Worm (Caenorhabditis elegans) whole organism, L4 larva: ENCODE results near the gene nhr-246.
"Not testable (repeated sequence)": the region's sequence is repeated elsewhere in the genome, so short reads cannot be mapped to it uniquely, and the experiment has no call there.

Experiments
- F37D6.2 ChIP-seq: sonication (generic microtip); optimal IDR thresholded peaks from 2 replicates; lab custom pipeline; 2016; ENCODE audit warnings: mild to moderate bottlenecking, missing genetic modification characterization, missing compliant biosample characterization
- Y105C5A.15 ChIP-seq: fragments of 200-800 bp; sonication (Bioruptor generic); IDR thresholded peaks from 2 replicates; pipeline ENCODE4 v1.3.6; 2022; ENCODE audit warnings: missing genetic modification characterization, missing compliant biosample characterization
- Y48G9A.11 ChIP-seq: fragments of 200-800 bp; sonication (Bioruptor generic); IDR thresholded peaks from 2 replicates; pipeline ENCODE4 v1.3.6; 2022; ENCODE audit warnings: missing genetic modification reagents, missing genetic modification characterization, missing compliant biosample characterization
- Y75B8A.6 ChIP-seq: fragments of 200-800 bp; sonication (Bioruptor generic); IDR thresholded peaks from 2 replicates; pipeline ENCODE4 v1.3.6; 2022; ENCODE audit warnings: missing genetic modification reagents, missing genetic modification characterization, missing compliant biosample characterization
- aha-1 ChIP-seq: fragments of 150-350 bp; peaks from one replicate; lab custom pipeline; 2014; ENCODE audit warnings: missing biosample characterization, missing genetic modification characterization
- arid-1 ChIP-seq: fragments of 200-800 bp; sonication (Bioruptor generic); conservative IDR thresholded peaks from 2 replicates; pipeline ENCODE4 v1.3.6; 2022; ENCODE audit warnings: missing genetic modification reagents, missing genetic modification characterization, missing compliant biosample characterization
- attf-4 ChIP-seq: sonication (generic microtip); optimal IDR thresholded peaks from 3 replicates; lab custom pipeline; 2017; ENCODE audit warnings: missing biosample characterization, missing genetic modification characterization
- ceh-44 ChIP-seq: fragments of 200-800 bp; sonication (Bioruptor generic); IDR thresholded peaks from 2 replicates; pipeline ENCODE4 v1.3.6; 2022; ENCODE audit warnings: missing genetic modification reagents, missing genetic modification characterization, missing compliant biosample characterization
- ceh-62 ChIP-seq: sonication (generic microtip); optimal IDR thresholded peaks from 2 replicates; lab custom pipeline; 2017; ENCODE audit warnings: missing biosample characterization, missing genetic modification characterization
- ctbp-1 ChIP-seq: fragments of 200-800 bp; sonication (Bioruptor generic); IDR thresholded peaks from 2 replicates; pipeline ENCODE4 v1.3.6; 2022; ENCODE audit warnings: missing genetic modification reagents, missing genetic modification characterization, missing compliant biosample characterization
- daf-16 ChIP-seq, 3 experiments: sonication (generic microtip); optimal IDR thresholded peaks; 2 replicates each; lab custom pipeline; 2016 to 2017; ENCODE audit warnings: missing genetic modification characterization in 3 of 3, missing genetic modification reagents in 3 of 3, mild to moderate bottlenecking in 2 of 3, missing compliant biosample characterization in 2 of 3, missing biosample characterization in 1 of 3, moderate library complexity in 1 of 3
- dmd-6 ChIP-seq: fragments of 200-800 bp; sonication (Bioruptor generic); IDR thresholded peaks from 2 replicates; pipeline ENCODE4 v1.3.6; 2022; ENCODE audit warnings: missing genetic modification reagents, missing genetic modification characterization, missing compliant biosample characterization
- dve-1 ChIP-seq: sonication (generic microtip); optimal IDR thresholded peaks from 2 replicates; lab custom pipeline; 2017; ENCODE audit warnings: antibody characterized with exemption, mild to moderate bottlenecking, missing genetic modification characterization, missing compliant biosample characterization; ENCODE audit not compliant: insufficient read depth
- egl-43 ChIP-seq: fragments of 200-800 bp; sonication (Bioruptor generic); IDR thresholded peaks from 2 replicates; pipeline ENCODE4 v1.3.6; 2022; ENCODE audit warnings: missing genetic modification reagents, missing genetic modification characterization, missing compliant biosample characterization
- hlh-11 ChIP-seq: fragments of 200-800 bp; sonication (Bioruptor generic); optimal IDR thresholded peaks from 2 replicates; lab custom pipeline; 2018; ENCODE audit warnings: mild to moderate bottlenecking, missing genetic modification characterization, missing compliant biosample characterization
- jun-1 ChIP-seq: fragments of 150-350 bp; optimal IDR thresholded peaks from 2 replicates; lab custom pipeline; 2014; ENCODE audit warnings: missing biosample characterization, missing genetic modification reagents, missing genetic modification characterization
- lim-7 ChIP-seq: fragments of 200-800 bp; sonication (Bioruptor generic); IDR thresholded peaks from 2 replicates; pipeline ENCODE4 v1.3.6; 2022; ENCODE audit warnings: missing genetic modification characterization, missing compliant biosample characterization
- lin-1 ChIP-seq: fragments of 200-800 bp; sonication (Bioruptor generic); IDR thresholded peaks from 2 replicates; pipeline ENCODE4 v1.3.6; 2022; ENCODE audit warnings: missing genetic modification reagents, missing genetic modification characterization, missing compliant biosample characterization
- lin-13 ChIP-seq: fragments of 150-350 bp; optimal IDR thresholded peaks from 2 replicates; lab custom pipeline; 2014; ENCODE audit warnings: missing biosample characterization, missing genetic modification reagents, missing genetic modification characterization
- lin-39 ChIP-seq: fragments of 150-350 bp; optimal IDR thresholded peaks from 2 replicates; lab custom pipeline; 2014; ENCODE audit warnings: missing biosample characterization, missing genetic modification reagents, missing genetic modification characterization
- madf-5 ChIP-seq, 2 experiments: fragments of 200-800 bp; sonication (Bioruptor generic); IDR thresholded peaks; 2 replicates each; pipeline ENCODE4 v1.3.6; 2022; ENCODE audit warnings: missing compliant biosample characterization in 2 of 2, missing genetic modification characterization in 2 of 2
- mdl-1 ChIP-seq, 2 experiments: fragments of 150-350 bp in 1 of 2; sonication (generic microtip) in 1 of 2; optimal IDR thresholded peaks; 2 replicates each; lab custom pipeline; 2014 to 2017; ENCODE audit warnings: missing biosample characterization in 2 of 2, missing genetic modification characterization in 2 of 2
- mdt-29 ChIP-seq: fragments of 200-800 bp; sonication (Bioruptor generic); IDR thresholded peaks from 2 replicates; pipeline ENCODE4 v1.3.6; 2022; ENCODE audit warnings: missing genetic modification reagents, missing genetic modification characterization, missing compliant biosample characterization
- nhr-10 ChIP-seq: fragments of 150-350 bp; optimal IDR thresholded peaks from 2 replicates; lab custom pipeline; 2014; ENCODE audit warnings: missing biosample characterization, missing genetic modification characterization
- nhr-11 ChIP-seq: fragments of 150-350 bp; optimal IDR thresholded peaks from 2 replicates; lab custom pipeline; 2014; ENCODE audit warnings: missing biosample characterization, missing genetic modification characterization
- nhr-237 ChIP-seq: sonication (generic microtip); optimal IDR thresholded peaks from 2 replicates; lab custom pipeline; 2017; ENCODE audit warnings: missing biosample characterization, missing genetic modification characterization
- nhr-28 ChIP-seq: fragments of 150-350 bp; optimal IDR thresholded peaks from 2 replicates; lab custom pipeline; 2014; ENCODE audit warnings: missing biosample characterization, missing genetic modification characterization
- nhr-41 ChIP-seq: fragments of 200-800 bp; sonication (Bioruptor generic); IDR thresholded peaks from 2 replicates; pipeline ENCODE4 v1.3.6; 2022; ENCODE audit warnings: missing genetic modification reagents, missing genetic modification characterization, missing compliant biosample characterization
- nhr-48 ChIP-seq: sonication (generic microtip); optimal IDR thresholded peaks from 2 replicates; lab custom pipeline; 2016; ENCODE audit warnings: mild to moderate bottlenecking, missing genetic modification characterization, missing compliant biosample characterization
- nhr-77 ChIP-seq: fragments of 150-350 bp; optimal IDR thresholded peaks from 2 replicates; lab custom pipeline; 2014; ENCODE audit warnings: missing biosample characterization, missing genetic modification characterization
- pha-4 ChIP-seq, 2 experiments: fragments of 150-350 bp in 1 of 2; fragments of 200-800 bp in 1 of 2; sonication (Bioruptor generic) in 1 of 2; IDR thresholded peaks in 1 of 2; optimal IDR thresholded peaks in 1 of 2; 2 replicates each; pipeline versions ENCODE4 v1.3.6 to Lab custom; 2014 to 2022; ENCODE audit warnings: missing genetic modification characterization in 2 of 2, missing genetic modification reagents in 2 of 2, missing biosample characterization in 1 of 2, missing compliant biosample characterization in 1 of 2
- php-3 ChIP-seq: fragments of 200-800 bp; sonication (Bioruptor generic); IDR thresholded peaks from 2 replicates; pipeline ENCODE4 v1.3.6; 2022; ENCODE audit warnings: missing genetic modification reagents, missing genetic modification characterization, missing compliant biosample characterization
- pqm-1 ChIP-seq: sonication (generic microtip); optimal IDR thresholded peaks from 2 replicates; lab custom pipeline; 2017; ENCODE audit warnings: missing biosample characterization, missing genetic modification characterization
- rbr-2 ChIP-seq: sonication (generic microtip); optimal IDR thresholded peaks from 2 replicates; lab custom pipeline; 2016; ENCODE audit warnings: missing genotype, missing genetic modification characterization, missing compliant biosample characterization
- sdz-12 ChIP-seq: fragments of 200-800 bp; sonication (Bioruptor generic); optimal IDR thresholded peaks from 2 replicates; lab custom pipeline; 2018; ENCODE audit warnings: mild to moderate bottlenecking, missing genetic modification characterization, missing compliant biosample characterization
- snpc-1.2 ChIP-seq: fragments of 200-800 bp; sonication (Bioruptor generic); IDR thresholded peaks from 2 replicates; pipeline ENCODE4 v1.3.6; 2022; ENCODE audit warnings: missing genetic modification reagents, missing genetic modification characterization, missing compliant biosample characterization
- tra-1 ChIP-seq: fragments of 200-800 bp; sonication (Bioruptor generic); IDR thresholded peaks from 2 replicates; pipeline ENCODE4 v1.3.6; 2022; ENCODE audit warnings: missing genetic modification reagents, missing genetic modification characterization, missing compliant biosample characterization
- unc-62 ChIP-seq, 3 experiments: fragments of 150-350 bp in 1 of 3; sonication (generic microtip); optimal IDR thresholded peaks in 2 of 3; peaks in 1 of 3; 1 replicate in 1 of 3; 2 replicates in 2 of 3; lab custom pipeline; 2014 to 2017; ENCODE audit warnings: missing biosample characterization in 3 of 3, missing genetic modification characterization in 3 of 3, missing genetic modification reagents in 3 of 3, missing genotype in 1 of 3
- vab-7 ChIP-seq: fragments of 200-800 bp; sonication (Bioruptor generic); IDR thresholded peaks from 2 replicates; pipeline ENCODE4 v1.3.6; 2022; ENCODE audit warnings: missing genetic modification reagents, missing genetic modification characterization, missing compliant biosample characterization
- zfp-2 ChIP-seq: sonication (generic microtip); optimal IDR thresholded peaks from 2 replicates; lab custom pipeline; 2016; ENCODE audit warnings: mild to moderate bottlenecking, missing genetic modification characterization, missing compliant biosample characterization

nhr-246 gene

ce11 chrV:15310780-15311179 lies 5.5 kb upstream of the nhr-246 start, which contains the start of gene irld-62:
Gene irld-62, plus strand, starts transcription at chrV:15311080.
- TF ChIP-seq mdl-1 (tag; optimal IDR thresholded peaks at IDR 0.05; lab: Kevin White, UChicago) = no peak
- no peak for TF ChIP-seq nhr-41 (GFP tag; lab: Robert Waterston, UW)
- TF ChIP-seq lin-13 = no peak
- TF ChIP-seq attf-4 (tag; lab: Kevin White, UChicago) = no peak
- no peak for TF ChIP-seq F37D6.2 (tag; lab: Kevin White, UChicago)
- no peak for TF ChIP-seq Y75B8A.6
- no peak for TF ChIP-seq nhr-237 (tag; lab: Kevin White, UChicago)
- TF ChIP-seq jun-1 (tag; lab: Kevin White, UChicago) = no peak
- no peak for TF ChIP-seq aha-1 (tag; lab: Kevin White, UChicago)

ce11 chrV:15313529-15313928 lies 2.7 kb upstream of the nhr-246 start:
- TF ChIP-seq rbr-2 (no peak), unc-62 (GFP tag; optimal IDR thresholded peaks at IDR 0.05 in 1 of 2; lab: Kevin White, UChicago) (peak in 1 of 2 experiments; percentile 81), unc-62 (tag; optimal IDR thresholded peaks at IDR 0.05; lab: Kevin White, UChicago) (no peak), sdz-12 (GFP tag; lab: Kevin White, UChicago) (no peak), php-3 (GFP tag; lab: Robert Waterston, UW) (no peak), aha-1 (tag; lab: Kevin White, UChicago) (peak; percentile 69), ceh-44 (GFP tag; lab: Robert Waterston, UW) (no peak)

ce11 chrV:15318638-15319037 lies 2.4 kb downstream of the nhr-246 start, which contains the start of gene nhr-291:
Gene nhr-291, plus strand, starts transcription at chrV:15318961.
- TF ChIP-seq pqm-1 (tag; lab: Kevin White, UChicago) (peak; percentile 98), jun-1 (tag; lab: Kevin White, UChicago) (no peak), mdl-1 (tag; optimal IDR thresholded peaks at IDR 0.05; lab: Kevin White, UChicago) (peak in 1 of 2 experiments; percentile 30), nhr-28 (tag; lab: Kevin White, UChicago) (peak; percentile 96), nhr-77 (tag; lab: Kevin White, UChicago) (peak; percentile 96), zfp-2 (tag; lab: Kevin White, UChicago) (no peak), dmd-6 (peak; percentile 97), hlh-11 (tag; lab: Kevin White, UChicago) (peak; percentile 77), nhr-11 (no peak), ceh-62 (tag; lab: Kevin White, UChicago) (no peak), nhr-10 (tag; lab: Kevin White, UChicago) (peak; percentile 31), nhr-237 (tag; lab: Kevin White, UChicago) (no peak), nhr-48 (tag; lab: Kevin White, UChicago) (peak; percentile 59), ctbp-1 (no peak), lin-1 (GFP tag; lab: Robert Waterston, UW) (peak; percentile 85), dve-1 (tag; lab: Kevin White, UChicago) (peak; percentile 80), daf-16 (GFP tag; optimal IDR thresholded peaks at IDR 0.05; lab: Kevin White, UChicago) (peak in 1 of 2 experiments; percentile 2), daf-16 (tag; optimal IDR thresholded peaks at IDR 0.05; lab: Kevin White, UChicago) (peak; percentile 97), arid-1 (no peak), tra-1 (GFP tag; lab: Robert Waterston, UW) (peak; percentile 56; the same call in 1 of the 2 replicates), lin-39 (tag; lab: Kevin White, UChicago) (no peak)
- TF ChIP-seq, all 104 proteins: peak for 12

ce11 chrV:15320756-15321332 lies 4.6 kb downstream of the nhr-246 start:
- TF ChIP-seq snpc-1.2 (GFP tag; lab: Robert Waterston, UW) = peak; percentile 59; the same call in 1 of the 2 replicates
- TF ChIP-seq Y105C5A.15 (GFP tag; lab: Robert Waterston, UW) = 0 out of 2 replicates have a peak, but pooled peaks have one; percentile 30
- TF ChIP-seq arid-1 = peak; percentile 76; the same call in 1 of the 2 replicates
- 0 out of 2 replicates have a peak, but pooled peaks have one; percentile 46 for TF ChIP-seq Y75B8A.6
- TF ChIP-seq vab-7 (GFP tag; lab: Robert Waterston, UW) = peak; percentile 51; the same call in 1 of the 2 replicates
- peak; percentile 86 for TF ChIP-seq mdt-29 (GFP tag; lab: Robert Waterston, UW)
- 0 out of 4 replicates have a peak, but pooled peaks of 1 of the 2 experiments have one; percentile 63 for TF ChIP-seq madf-5 (GFP tag; IDR thresholded peaks at IDR 0.05; lab: Robert Waterston, UW)
- TF ChIP-seq lin-1 (GFP tag; lab: Robert Waterston, UW) = 0 out of 2 replicates have a peak, but pooled peaks have one; percentile 57
- peak; percentile 57; the same call in 1 of the 2 replicates for TF ChIP-seq ctbp-1
- TF ChIP-seq egl-43 (GFP tag; lab: Robert Waterston, UW) = 0 out of 2 replicates have a peak, but pooled peaks have one; percentile 24
- 0 out of 2 replicates have a peak, but pooled peaks have one; percentile 60 for TF ChIP-seq Y48G9A.11
- peak; percentile 74; the same call in 1 of the 2 replicates for TF ChIP-seq pha-4 (GFP tag; IDR thresholded peaks at IDR 0.05; lab: Robert Waterston, UW)
- TF ChIP-seq pha-4 (tag; optimal IDR thresholded peaks at IDR 0.05; lab: Kevin White, UChicago) = not testable (repeated sequence)
- TF ChIP-seq lim-7 = peak; percentile 73
